Worm (Caenorhabditis elegans): ENCODE measurements around the gene nkat-3.

- TF ChIP-seq cog-1 (tag; optimal IDR thresholded peaks at IDR 0.05) (no peak), ref-1 (GFP tag; conservative IDR thresholded peaks at IDR 0.05) (no peak), ztf-29 (GFP tag; IDR thresholded peaks at IDR 0.05) (no peak), ztf-23 (GFP tag; IDR thresholded peaks at IDR 0.05) (no peak), tab-1 (GFP tag; IDR thresholded peaks at IDR 0.05) (no peak), klf-2 (GFP tag; conservative IDR thresholded peaks at IDR 0.05) (no peak)
Observed at ce11 chrX:15446292-15446794, 4.8 kb downstream of the nkat-3 start, which contains the start of gene R03A10.5.

All from whole organism, midembryonic.